Fruit fly (Drosophila melanogaster): ENCODE measurements around the gene CG43843.

The CG43843 gene

DNA sequence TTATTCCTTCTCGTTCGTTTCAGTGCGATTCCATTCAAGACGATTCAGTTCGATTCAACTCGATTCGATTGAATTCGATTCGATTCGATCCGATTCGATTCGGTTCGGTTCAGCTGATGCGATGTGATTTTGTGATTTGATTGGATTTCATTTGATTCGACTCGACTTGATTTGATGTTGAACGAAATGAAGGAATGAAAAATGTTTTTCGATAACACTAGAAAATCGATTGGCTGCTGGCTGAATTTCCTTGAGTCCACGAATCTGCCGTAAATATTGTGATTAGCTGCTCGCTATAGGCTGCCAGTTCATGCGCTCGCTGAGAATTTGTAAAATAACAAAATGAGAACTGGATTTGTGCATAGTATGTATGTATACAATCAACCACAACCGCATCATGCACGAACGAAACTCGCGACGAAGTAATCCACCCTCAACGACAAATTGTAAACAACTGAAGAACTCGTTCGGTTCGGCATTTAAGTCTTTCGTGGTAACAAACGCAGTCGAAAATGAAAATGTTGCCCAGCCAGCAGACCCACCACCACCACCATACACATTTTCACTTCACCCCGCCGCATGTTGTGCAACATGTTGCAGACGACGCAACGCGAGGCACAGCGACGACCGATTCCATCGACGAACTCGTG, 44.9 kb upstream of the CG43843 start, which contains the start of gene Wnt5 (continued):
- TF ChIP-seq NFAT (GFP tag; IDR thresholded peaks at IDR 0.05), result no peak
- TF ChIP-seq NfI (GFP tag; optimal IDR thresholded peaks at IDR 0.05), result no peak
- no peak for TF ChIP-seq Six4 (GFP tag; optimal IDR thresholded peaks at IDR 0.05)
- TF ChIP-seq eyg (GFP tag; optimal IDR thresholded peaks at IDR 0.05), result no peak
- TF ChIP-seq Adf1 (GFP tag; IDR thresholded peaks at IDR 0.05), result no peak
- TF ChIP-seq Deaf1 (tag; optimal IDR thresholded peaks at IDR 0.05), result peak; percentile 92
- no peak for TF ChIP-seq CG14441 (GFP tag; IDR thresholded peaks at IDR 0.05)
- TF ChIP-seq Trl (optimal IDR thresholded peaks at IDR 0.05), result no peak
- TF ChIP-seq Trl (GFP tag; optimal IDR thresholded peaks at IDR 0.05), result no peak
- no peak for TF ChIP-seq slbo (GFP tag; IDR thresholded peaks at IDR 0.05)
- no peak for TF ChIP-seq Bteb2 (GFP tag; optimal IDR thresholded peaks at IDR 0.05)
- no peak for TF ChIP-seq BtbVII (GFP tag; optimal IDR thresholded peaks at IDR 0.05)
- TF ChIP-seq CG8089 (GFP tag; optimal IDR thresholded peaks at IDR 0.05), result peak; percentile 22
- TF ChIP-seq inv (GFP tag; IDR thresholded peaks at IDR 0.05; ENCODE audit: partially characterized antibody), result no peak
- TF ChIP-seq btn (GFP tag; optimal IDR thresholded peaks at IDR 0.05), result no peak
- no peak; the same call in 1 of the 2 replicates for TF ChIP-seq sna (GFP tag; IDR thresholded peaks at IDR 0.05; ENCODE audit: partially characterized antibody)
- 0 out of 3 replicates have a peak, but pooled peaks have one; percentile 22 for TF ChIP-seq CG6791 (GFP tag; IDR thresholded peaks at IDR 0.05; ENCODE audit: partially characterized antibody)
- TF ChIP-seq CG14965 (GFP tag; optimal IDR thresholded peaks at IDR 0.05; ENCODE audit: borderline replicate concordance), result no peak
- TF ChIP-seq Eip74EF (GFP tag; optimal IDR thresholded peaks at IDR 0.05), result peak in 1 of 2 experiments; percentile 2
- TF ChIP-seq CG16813 (GFP tag; IDR thresholded peaks at IDR 0.05; ENCODE audit: partially characterized antibody), result no peak
- TF ChIP-seq CG6854 (GFP tag; optimal IDR thresholded peaks at IDR 0.05), result no peak
- TF ChIP-seq CG31388 (GFP tag; optimal IDR thresholded peaks at IDR 0.05), result no peak
- no peak for TF ChIP-seq tap (tag; optimal IDR thresholded peaks at IDR 0.05)
- TF ChIP-seq CG10321 (GFP tag; IDR thresholded peaks at IDR 0.05), result no peak
- TF ChIP-seq HmgZ (tag; optimal IDR thresholded peaks at IDR 0.05), result no peak
- no peak for TF ChIP-seq CG12769 (tag; optimal IDR thresholded peaks at IDR 0.05)
- TF ChIP-seq dm (GFP tag; optimal IDR thresholded peaks at IDR 0.05), result no peak
- TF ChIP-seq CG32532 (GFP tag; IDR thresholded peaks at IDR 0.05), result no peak
- no peak for TF ChIP-seq H15 (GFP tag; IDR thresholded peaks at IDR 0.05)
- no peak for TF ChIP-seq CG1832 (GFP tag; optimal IDR thresholded peaks at IDR 0.05)
- no peak for TF ChIP-seq dan (GFP tag; IDR thresholded peaks at IDR 0.05)
- no peak for TF ChIP-seq Chrac-16 (GFP tag; optimal IDR thresholded peaks at IDR 0.05)
- no peak for TF ChIP-seq h (optimal IDR thresholded peaks at IDR 0.05)
- TF ChIP-seq CG11560 (tag; IDR thresholded peaks at IDR 0.05), result no peak
- peak; percentile 43 for TF ChIP-seq YL-1 (GFP tag; optimal IDR thresholded peaks at IDR 0.05)
- no peak for TF ChIP-seq CG8944 (GFP tag; optimal IDR thresholded peaks at IDR 0.05)
- no peak for TF ChIP-seq esg (GFP tag; conservative IDR thresholded peaks at IDR 0.05)
- TF ChIP-seq CG1024 (GFP tag; IDR thresholded peaks at IDR 0.05), result no peak
- no peak for TF ChIP-seq Atf6 (GFP tag; IDR thresholded peaks at IDR 0.05)
- no peak for TF ChIP-seq exex (tag; optimal IDR thresholded peaks at IDR 0.05)
- TF ChIP-seq CG14667 (GFP tag; IDR thresholded peaks at IDR 0.05), result no peak
- TF ChIP-seq nerfin-1 (tag; optimal IDR thresholded peaks at IDR 0.05), result no peak
- TF ChIP-seq CG6254 (GFP tag; optimal IDR thresholded peaks at IDR 0.05), result no peak
- no peak for TF ChIP-seq CG9876 (GFP tag; optimal IDR thresholded peaks at IDR 0.05)
- TF ChIP-seq Med (GFP tag), result peak; percentile 51
- TF ChIP-seq Sin3A (optimal IDR thresholded peaks at IDR 0.05), result no peak
- TF ChIP-seq ac (GFP tag; optimal IDR thresholded peaks at IDR 0.05), result no peak
- 0 out of 2 replicates have a peak, but pooled peaks have one; percentile 34 for TF ChIP-seq ato (GFP tag; IDR thresholded peaks at IDR 0.05; ENCODE audit: partially characterized antibody)
- no peak for TF ChIP-seq CG3995 (GFP tag; optimal IDR thresholded peaks at IDR 0.05)
- TF ChIP-seq CG8478 (optimal IDR thresholded peaks at IDR 0.05), result no peak
- no peak for TF ChIP-seq ham (GFP tag; IDR thresholded peaks at IDR 0.05)
- TF ChIP-seq croc (GFP tag; conservative IDR thresholded peaks at IDR 0.05), result no peak
